Worm (Caenorhabditis elegans) whole organism, L1 larva: ENCODE results near the gene fbxa-32.

Experiments used
- ama-1 ChIP-seq: fragments of 150-350 bp; optimal IDR thresholded peaks from 2 replicates; lab custom pipeline; 2014
- efl-3 ChIP-seq: fragments of 200-800 bp; sonication (Bioruptor generic); optimal IDR thresholded peaks from 2 replicates; lab custom pipeline; 2018; ENCODE audit warnings: mild to moderate bottlenecking, missing genetic modification characterization, missing compliant biosample characterization
- grh-1 ChIP-seq: fragments of 200-800 bp; sonication (Bioruptor generic); IDR thresholded peaks from 2 replicates; pipeline ENCODE4 v1.3.6; 2022; ENCODE audit warnings: missing genetic modification reagents, missing genetic modification characterization, missing compliant biosample characterization
- lin-39 ChIP-seq: fragments of 150-350 bp; optimal IDR thresholded peaks from 2 replicates; lab custom pipeline; 2014; ENCODE audit warnings: missing biosample characterization, missing genetic modification reagents, missing genetic modification characterization
- nhr-237 ChIP-seq: fragments of 150-350 bp; optimal IDR thresholded peaks from 2 replicates; lab custom pipeline; 2014; ENCODE audit warnings: missing biosample characterization, missing genetic modification characterization
- nhr-28 ChIP-seq: fragments of 150-350 bp; optimal IDR thresholded peaks from 2 replicates; lab custom pipeline; 2014; ENCODE audit warnings: missing biosample characterization, missing genetic modification characterization
- snpc-4 ChIP-seq: fragments of 150-350 bp; optimal IDR thresholded peaks from 2 replicates; lab custom pipeline; 2014; ENCODE audit warnings: missing biosample characterization, missing genetic modification characterization
- snu-23 ChIP-seq: sonication (generic microtip); optimal IDR thresholded peaks from 2 replicates; lab custom pipeline; 2016; ENCODE audit warnings: missing genetic modification characterization, missing compliant biosample characterization
- sox-4 ChIP-seq: sonication (generic microtip); optimal IDR thresholded peaks from 2 replicates; lab custom pipeline; 2016; ENCODE audit warnings: missing genetic modification characterization, missing compliant biosample characterization
- sptf-1 ChIP-seq: fragments of 150-350 bp; optimal IDR thresholded peaks from 2 replicates; lab custom pipeline; 2014; ENCODE audit warnings: missing biosample characterization, missing genetic modification characterization
- zag-1 ChIP-seq: fragments of 150-350 bp; optimal IDR thresholded peaks from 2 replicates; lab custom pipeline; 2014; ENCODE audit warnings: missing biosample characterization, missing genetic modification characterization
- ztf-4 ChIP-seq: fragments of 150-350 bp; optimal IDR thresholded peaks from 2 replicates; lab custom pipeline; 2014; ENCODE audit warnings: missing biosample characterization, missing genetic modification characterization

DNA sequence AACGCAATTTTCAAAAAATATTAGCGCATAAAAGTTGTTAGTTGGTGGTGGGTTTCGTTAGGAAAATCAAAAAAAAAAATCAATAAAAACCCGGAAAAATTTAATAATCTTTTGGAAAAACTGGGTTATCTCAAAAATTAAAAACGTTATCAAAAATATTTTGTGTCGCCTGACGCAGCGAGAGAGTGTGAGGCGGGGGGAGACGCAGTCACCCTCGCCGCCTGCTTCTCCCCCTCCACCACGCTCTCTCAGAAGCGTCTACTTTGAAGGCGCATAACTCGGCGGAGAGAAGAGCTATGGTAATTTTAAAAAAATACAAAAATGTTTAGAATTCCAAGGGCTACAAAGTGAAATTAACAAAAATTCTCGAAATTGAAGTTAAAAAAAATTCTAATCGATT is 43.9 kb downstream of the fbxa-32 start:
- TF ChIP-seq zag-1 (tag; lab: Kevin White, UChicago): no peak
- TF ChIP-seq snu-23 (GFP tag; lab: Kevin White, UChicago): no peak
- TF ChIP-seq efl-3 (GFP tag; lab: Kevin White, UChicago): no peak
- no peak for TF ChIP-seq sptf-1 (tag; lab: Kevin White, UChicago)
- no peak for TF ChIP-seq ama-1 (lab: Kevin White, UChicago)
- TF ChIP-seq lin-39: no peak
- TF ChIP-seq nhr-28 (tag; lab: Kevin White, UChicago): no peak
- no peak for TF ChIP-seq nhr-237 (tag; lab: Kevin White, UChicago)
- no peak for TF ChIP-seq grh-1 (GFP tag; lab: Robert Waterston, UW)
- no peak for TF ChIP-seq snpc-4 (tag; lab: Kevin White, UChicago)
- no peak for TF ChIP-seq sox-4 (tag; lab: Kevin White, UChicago)
- no peak for TF ChIP-seq ztf-4
